Fruit fly (Drosophila melanogaster): ENCODE measurements around the gene mid.

dm6 chr2L:5492924-5493323 lies 31.5 kb downstream of the mid start:
- TF ChIP-seq Hr39 (GFP tag; optimal IDR thresholded peaks at IDR 0.05) (peak; percentile 86), Blimp-1 (GFP tag; optimal IDR thresholded peaks at IDR 0.05) (peak; percentile 45), net (GFP tag; optimal IDR thresholded peaks at IDR 0.05) (peak; percentile 48), Hr4 (GFP tag; optimal IDR thresholded peaks at IDR 0.05) (peak; percentile 25), Gug (GFP tag; IDR thresholded peaks at IDR 0.05) (no peak)

All from whole organism, prepupa.